Fruit fly (Drosophila melanogaster) ovary, adult (tissue): Measurements from ENCODE around the gene CG6678.

Experiments used
- CG17801 ChIP-seq: fragments of 200-800 bp; optimal IDR thresholded peaks from 2 replicates; lab custom pipeline; 2019; ENCODE audit warnings: missing biosample characterization, mild to moderate bottlenecking, missing genetic modification characterization, moderate library complexity; ENCODE audit not compliant: partially characterized antibody

CG6678 gene

dm6 chr3R:21864992-21865391, 21.8 kb upstream of the CG6678 start, which contains the start of gene lsn:
Gene lsn (plus strand): TSS chr3R:21865168.
- TF ChIP-seq CG17801 (GFP tag; lab: Kevin White, UChicago), result no peak

dm6 chr3R:21867819-21868218, 19.0 kb upstream of the CG6678 start, which contains the start of the genes CG6569 and Cby:
Gene CG6569 (minus strand): TSS chr3R:21867919.
Gene Cby (plus strand): TSS chr3R:21868003.
- TF ChIP-seq CG17801 (GFP tag; lab: Kevin White, UChicago), result no peak

- TF ChIP-seq CG17801 (GFP tag; lab: Kevin White, UChicago), result no peak
Observed at dm6 chr3R:21869464-21870100, 17.2 kb upstream of the CG6678 start, which contains the start of gene CG31174. Gene CG31174 (minus strand): TSS chr3R:21869514.

dm6 chr3R:21870158-21870971, 16.5 kb upstream of the CG6678 start, which contains the start of gene CG31431:
Gene CG31431 (plus strand): TSS chr3R:21870681.
- peak; percentile 97 for TF ChIP-seq CG17801 (GFP tag; lab: Kevin White, UChicago)

dm6 chr3R:21871348-21871940, 15.4 kb upstream of the CG6678 start:
- no peak for TF ChIP-seq CG17801 (GFP tag; lab: Kevin White, UChicago)

- no peak for TF ChIP-seq CG17801 (GFP tag; lab: Kevin White, UChicago)
Observed at dm6 chr3R:21873439-21873838, 13.4 kb upstream of the CG6678 start, which contains the start of gene CG31178. Gene CG31178 (plus strand): TSS chr3R:21873739.

- TF ChIP-seq CG17801 (GFP tag; lab: Kevin White, UChicago), result peak; percentile 53
Observed at dm6 chr3R:21874982-21875466, 11.8 kb upstream of the CG6678 start, which contains the start of gene CG6656. Gene CG6656 (plus strand): TSS chr3R:21875293.

- TF ChIP-seq CG17801 (GFP tag; lab: Kevin White, UChicago), result no peak
Observed at dm6 chr3R:21877636-21878035, 9.2 kb upstream of the CG6678 start, which contains the start of gene P5CDh2. Gene P5CDh2 (plus strand): TSS chr3R:21877936.

dm6 chr3R:21878473-21878872, 8.4 kb upstream of the CG6678 start, which contains the start of gene CG34148:
Gene CG34148 (minus strand): TSS chr3R:21878686.
- TF ChIP-seq CG17801 (GFP tag; lab: Kevin White, UChicago), result no peak

- no peak for TF ChIP-seq CG17801 (GFP tag; lab: Kevin White, UChicago)
Observed at dm6 chr3R:21880510-21880909, 6.3 kb upstream of the CG6678 start, which contains the start of gene CG31465. Gene CG31465 (plus strand): TSS chr3R:21880810.

dm6 chr3R:21884354-21884753, 2.5 kb upstream of the CG6678 start, which contains the start of gene fit:
Gene fit (minus strand): TSS chr3R:21884454.
- no peak for TF ChIP-seq CG17801 (GFP tag; lab: Kevin White, UChicago)

dm6 chr3R:21885450-21885849, 1.4 kb upstream of the CG6678 start, which contains the start of gene CG17819:
Gene CG17819 (minus strand): TSS chr3R:21885550.
- no peak for TF ChIP-seq CG17801 (GFP tag; lab: Kevin White, UChicago)

dm6 chr3R:21887588-21888007, 769 bp downstream of the CG6678 start:
- no peak for TF ChIP-seq CG17801 (GFP tag; lab: Kevin White, UChicago)
